Fruit fly (Drosophila melanogaster): ENCODE measurements around the gene Gapvd1.
A peak's percentile ranks its signal among the peaks of the same experiment; 100 is the strongest.

Gene Gapvd1

dm6 chrX:11326213-11326731 is 1.1 kb downstream of the Gapvd1 start (continued):
- TF ChIP-seq slbo (GFP tag; IDR thresholded peaks at IDR 0.05) (no peak; the same call in none of the 2 replicates), gem (tag; optimal IDR thresholded peaks at IDR 0.05) (peak; percentile 82), CG3995 (GFP tag; optimal IDR thresholded peaks at IDR 0.05) (no peak), Med (GFP tag) (peak; percentile 94), maf-S (GFP tag; optimal IDR thresholded peaks at IDR 0.05) (peak; percentile 49), salm (tag; optimal IDR thresholded peaks at IDR 0.05) (peak; percentile 64), Scr (GFP tag; IDR thresholded peaks at IDR 0.05; ENCODE audit: partially characterized antibody) (no peak), CG2889 (GFP tag; IDR thresholded peaks at IDR 0.05) (peak; percentile 49; the same call in 1 of the 3 replicates), fu2 (GFP tag; optimal IDR thresholded peaks at IDR 0.05) (peak; percentile 5), CG43689 (GFP tag; IDR thresholded peaks at IDR 0.05) (no peak), lab (GFP tag; optimal IDR thresholded peaks at IDR 0.05) (peak; percentile 85), CG11093 (GFP tag; IDR thresholded peaks at IDR 0.05) (0 out of 3 replicates have a peak, but pooled peaks have one; percentile 51), CG17385 (GFP tag; optimal IDR thresholded peaks at IDR 0.05) (peak; percentile 73), Dbx (GFP tag; IDR thresholded peaks at IDR 0.05) (peak; percentile 56; the same call in 1 of the 3 replicates), HmgZ (tag; optimal IDR thresholded peaks at IDR 0.05) (peak; percentile 54), inv (GFP tag; IDR thresholded peaks at IDR 0.05; ENCODE audit: partially characterized antibody) (no peak), Pdp1 (GFP tag; optimal IDR thresholded peaks at IDR 0.05) (peak; percentile 67 to 88), pan (optimal IDR thresholded peaks at IDR 0.05) (no peak), pan (GFP tag; optimal IDR thresholded peaks at IDR 0.05 in 1 of 2, IDR thresholded peaks at IDR 0.05 in 1 of 2) (peak in 1 of 2 experiments; percentile 44), CG17186 (GFP tag; optimal IDR thresholded peaks at IDR 0.05) (peak; percentile 38), grn (GFP tag; optimal IDR thresholded peaks at IDR 0.05) (no peak), YL-1 (GFP tag; optimal IDR thresholded peaks at IDR 0.05) (no peak), Bdp1 (GFP tag; optimal IDR thresholded peaks at IDR 0.05) (peak; percentile 8), jigr1 (GFP tag; IDR thresholded peaks at IDR 0.05) (no peak), sc (optimal IDR thresholded peaks at IDR 0.05) (no peak), sc (GFP tag; optimal IDR thresholded peaks at IDR 0.05) (peak; percentile 34), tna (GFP tag; IDR thresholded peaks at IDR 0.05; ENCODE audit: partially characterized antibody) (no peak), ewg (GFP tag; optimal IDR thresholded peaks at IDR 0.05) (peak; percentile 62), aop (GFP tag; IDR thresholded peaks at IDR 0.05) (no peak), bab2 (GFP tag; optimal IDR thresholded peaks at IDR 0.05) (peak; percentile 57), ase (GFP tag; IDR thresholded peaks at IDR 0.05) (no peak; the same call in 1 of the 3 replicates), CG10366 (GFP tag; IDR thresholded peaks at IDR 0.05) (peak; percentile 62), slp2 (GFP tag; optimal IDR thresholded peaks at IDR 0.05) (peak; percentile 15), CG6272 (GFP tag; IDR thresholded peaks at IDR 0.05) (no peak), lov (optimal IDR thresholded peaks at IDR 0.05) (no peak), lov (GFP tag; IDR thresholded peaks at IDR 0.05) (no peak), Meics (GFP tag; optimal IDR thresholded peaks at IDR 0.05) (peak; percentile 71), Oaz (GFP tag; IDR thresholded peaks at IDR 0.05) (peak; percentile 40; the same call in 1 of the 2 replicates), HmgD (GFP tag; optimal IDR thresholded peaks at IDR 0.05) (peak; percentile 7), wor (GFP tag; IDR thresholded peaks at IDR 0.05) (peak; percentile 24; the same call in 1 of the 2 replicates), cas (GFP tag; IDR thresholded peaks at IDR 0.05) (no peak), CG4820 (GFP tag; optimal IDR thresholded peaks at IDR 0.05) (peak; percentile 51), CG7271 (tag; optimal IDR thresholded peaks at IDR 0.05) (no peak), btn (GFP tag; optimal IDR thresholded peaks at IDR 0.05) (peak; percentile 29), ro (GFP tag; IDR thresholded peaks at IDR 0.05) (0 out of 2 replicates have a peak, but pooled peaks have one; percentile 14), hkb (optimal IDR thresholded peaks at IDR 0.05) (no peak), hkb (GFP tag; IDR thresholded peaks at IDR 0.05) (peak; percentile 72), CG6654 (GFP tag; optimal IDR thresholded peaks at IDR 0.05) (peak; percentile 55), tio (GFP tag; optimal IDR thresholded peaks at IDR 0.05) (peak; percentile 66), scrt (GFP tag; optimal IDR thresholded peaks at IDR 0.05) (peak; percentile 56), CG2199 (GFP tag; IDR thresholded peaks at IDR 0.05) (no peak), CG8924 (tag; optimal IDR thresholded peaks at IDR 0.05) (peak; percentile 56)

All from whole organism, embryonic.